Worm (Caenorhabditis elegans) whole organism, L4/young adult: ENCODE data around the gene C03H5.9.

Experiments used
- W03F9.2 ChIP-seq: fragments of 150-350 bp; optimal IDR thresholded peaks from 2 replicates; lab custom pipeline; 2014; ENCODE audit warnings: missing biosample characterization, missing genetic modification characterization
- him-1 ChIP-seq: sonication (generic microtip); optimal IDR thresholded peaks from 2 replicates; lab custom pipeline; 2016; ENCODE audit warnings: missing genotype, missing genetic modification reagents, missing genetic modification characterization, missing compliant biosample characterization

DNA sequence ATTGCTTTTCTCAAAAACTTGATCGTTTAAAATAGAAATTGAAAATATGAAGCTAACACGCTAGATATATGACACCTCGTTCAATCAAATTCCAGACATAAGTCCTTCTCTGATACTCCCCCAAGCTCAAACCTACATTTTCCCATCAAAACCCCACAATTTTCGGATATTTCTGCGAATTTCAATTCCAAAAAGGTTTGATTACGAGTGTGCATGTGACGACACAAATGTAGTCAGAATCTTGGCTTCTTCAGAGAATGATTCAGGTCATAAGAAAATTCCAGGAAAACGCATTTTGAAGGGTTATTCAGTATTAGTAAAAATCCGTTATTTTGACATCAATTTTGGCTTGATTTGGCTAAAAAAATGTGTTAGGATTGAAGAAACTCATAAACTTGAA lies 43.6 kb upstream of the C03H5.9 start:
- TF ChIP-seq him-1 (tag; lab: Kevin White, UChicago) (no peak), W03F9.2 (tag; lab: Kevin White, UChicago) (no peak)
